Fruit fly (Drosophila melanogaster) S2 (cell line): ENCODE measurements around the gene Or65b.

Experiments
- CG8478 ChIP-seq: fragments of >200 bp; optimal IDR thresholded peaks from 2 replicates; lab custom pipeline; 2018
- CTCF ChIP-seq, 2 experiments: fragments of >200 bp; optimal IDR thresholded peaks; 2 replicates each; lab custom pipeline; 2018

DNA sequence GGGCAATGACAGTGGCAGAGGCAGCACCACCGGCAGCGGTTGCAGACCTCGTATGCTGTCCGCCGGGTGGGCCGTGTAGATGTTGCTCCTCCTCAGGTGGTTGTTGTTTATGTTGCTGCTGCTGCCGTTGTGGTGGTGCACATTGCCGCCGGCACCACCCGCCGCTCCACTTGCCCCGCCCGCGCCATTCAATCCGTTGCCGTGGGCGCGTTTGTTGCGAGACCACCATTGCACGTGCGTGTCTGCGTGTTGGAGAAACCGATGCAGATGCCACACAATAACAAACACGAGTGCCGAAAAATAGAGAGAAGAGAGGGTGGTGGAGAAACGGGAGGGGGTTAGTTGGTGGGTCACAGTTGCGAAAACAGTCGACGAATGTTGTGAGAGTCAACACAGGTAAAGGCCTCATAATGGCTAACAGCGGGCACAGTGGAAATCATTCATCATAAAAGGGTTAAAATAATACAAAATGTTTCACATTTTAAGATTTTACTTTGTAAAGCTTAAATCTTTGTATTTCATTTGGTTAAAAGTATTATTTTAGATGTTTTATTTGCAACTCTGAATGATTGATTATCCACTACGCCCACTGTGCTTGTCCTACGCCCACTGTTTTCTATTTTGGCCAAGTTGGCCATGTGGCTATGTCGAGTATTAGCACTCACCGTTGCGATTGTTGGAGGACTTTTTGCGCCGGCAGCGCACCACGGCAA is 6.1 kb downstream of the Or65b start:
- TF ChIP-seq CTCF (optimal IDR thresholded peaks at IDR 0.05; lab: Kevin White, UChicago) (no peak), CG8478 (lab: Kevin White, UChicago) (no peak)
